Worm (Caenorhabditis elegans): ENCODE results near the gene tmc-1.

ce11 chrX:1167234-1167633 is 5.2 kb downstream of the tmc-1 start:
- TF ChIP-seq dao-5 (tag; optimal IDR thresholded peaks at IDR 0.05): no peak
- no peak for TF ChIP-seq W03F9.2 (tag; optimal IDR thresholded peaks at IDR 0.05)
- TF ChIP-seq him-1 (tag; optimal IDR thresholded peaks at IDR 0.05): no peak

Data from whole organism, L4/young adult.